Fruit fly (Drosophila melanogaster): ENCODE results near the gene CG32391.

dm6 chr3L:7077258-7077657 is 8.3 kb upstream of the CG32391 start, which contains the start of gene CG8641:
- TF ChIP-seq CG6854 (GFP tag; optimal IDR thresholded peaks at IDR 0.05) (no peak), Gug (GFP tag; IDR thresholded peaks at IDR 0.05) (no peak), dsx (GFP tag; optimal IDR thresholded peaks at IDR 0.05; ENCODE audit: poor library complexity, severe bottlenecking) (no peak), CG6163 (GFP tag; IDR thresholded peaks at IDR 0.05) (no peak), Met (GFP tag; optimal IDR thresholded peaks at IDR 0.05) (no peak)
